Fruit fly (Drosophila melanogaster) whole organism, embryonic: ENCODE measurements around the gene Neurl4.
A peak's percentile ranks its signal among the peaks of the same experiment; 100 is the strongest.

Experiments used
- Ada2b ChIP-seq: fragments of 200-800 bp; sonication (Bioruptor generic); IDR thresholded peaks from 2 replicates; pipeline ENCODE4 v1.3.6; 2022; ENCODE audit warnings: missing biosample characterization, missing genetic modification characterization
- Adf1 ChIP-seq: fragments of 200-800 bp; sonication (Bioruptor generic); IDR thresholded peaks from 2 replicates; pipeline ENCODE4 v1.3.6; 2022; ENCODE audit warnings: missing biosample characterization, missing genetic modification characterization
- Asciz ChIP-seq: fragments of 200-800 bp; sonication (Bioruptor generic); optimal IDR thresholded peaks from 2 replicates; lab custom pipeline; 2017; ENCODE audit warnings: missing biosample characterization, mild to moderate bottlenecking, missing genetic modification characterization, missing genetic modification reagents
- B-H1 ChIP-seq: fragments of 200-800 bp; sonication (Bioruptor generic); IDR thresholded peaks from 3 replicates; pipeline ENCODE4 v1.3.6; 2022; ENCODE audit warnings: missing biosample characterization, missing genetic modification characterization
- CG11247 ChIP-seq: fragments of 200-800 bp; sonication (Bioruptor generic); IDR thresholded peaks from 2 replicates; pipeline ENCODE4 v1.3.6; 2022; ENCODE audit warnings: missing biosample characterization, missing genetic modification characterization
- CG11696 ChIP-seq: fragments of 200-800 bp; sonication (Bioruptor generic); IDR thresholded peaks from 2 replicates; pipeline ENCODE4 v1.3.6; 2022; ENCODE audit warnings: missing biosample characterization, missing genetic modification characterization
- CG12155 ChIP-seq: fragments of 200-800 bp; sonication (Bioruptor generic); optimal IDR thresholded peaks from 3 replicates; lab custom pipeline; 2016; ENCODE audit warnings: missing biosample characterization, missing genetic modification characterization
- CG12236 ChIP-seq: fragments of 200-800 bp; sonication (Bioruptor generic); optimal IDR thresholded peaks from 2 replicates; lab custom pipeline; 2016; ENCODE audit warnings: missing biosample characterization, missing genetic modification characterization
- CG15479 ChIP-seq: fragments of 200-800 bp; sonication (Bioruptor generic); optimal IDR thresholded peaks from 3 replicates; lab custom pipeline; 2019; ENCODE audit warnings: missing biosample characterization, mild to moderate bottlenecking, missing genetic modification characterization, moderate library complexity
- CG1602 ChIP-seq: fragments of 200-800 bp; sonication (Bioruptor generic); optimal IDR thresholded peaks from 3 replicates; lab custom pipeline; 2016; ENCODE audit warnings: missing biosample characterization, missing genetic modification characterization
- CG18619 ChIP-seq: fragments of 200-800 bp; sonication (Bioruptor generic); optimal IDR thresholded peaks from 3 replicates; lab custom pipeline; 2017; ENCODE audit warnings: missing biosample characterization, mild to moderate bottlenecking, missing genetic modification characterization
- CG2712 ChIP-seq: fragments of 200-800 bp; optimal IDR thresholded peaks from 3 replicates; lab custom pipeline; 2019; ENCODE audit warnings: missing biosample characterization, mild to moderate bottlenecking, missing genetic modification characterization, moderate library complexity
- CG34224 ChIP-seq: fragments of 200-800 bp; sonication (Bioruptor generic); IDR thresholded peaks from 3 replicates; pipeline ENCODE4 v1.3.6; 2022; ENCODE audit warnings: missing biosample characterization, missing genetic modification characterization; ENCODE audit not compliant: partially characterized antibody
- CG3995 ChIP-seq: fragments of 200-800 bp; sonication (Bioruptor generic); optimal IDR thresholded peaks from 3 replicates; lab custom pipeline; 2016; ENCODE audit warnings: missing biosample characterization, missing genetic modification characterization
- CG6254 ChIP-seq: fragments of 200-800 bp; sonication (Bioruptor generic); optimal IDR thresholded peaks from 3 replicates; lab custom pipeline; 2017; ENCODE audit warnings: mild to moderate bottlenecking, missing biosample characterization, missing genetic modification reagents, missing genetic modification characterization
- CG6272 ChIP-seq: fragments of 200-800 bp; sonication (Bioruptor generic); IDR thresholded peaks from 2 replicates; pipeline ENCODE4 v1.3.6; 2022; ENCODE audit warnings: missing biosample characterization, missing genetic modification characterization
- CG6654 ChIP-seq: fragments of 200-800 bp; sonication (Bioruptor generic); optimal IDR thresholded peaks from 2 replicates; lab custom pipeline; 2017; ENCODE audit warnings: missing biosample characterization, mild to moderate bottlenecking, missing genetic modification characterization
- CG7271 ChIP-seq: fragments of 200-800 bp; sonication (Bioruptor generic); optimal IDR thresholded peaks from 2 replicates; lab custom pipeline; 2018; ENCODE audit warnings: missing biosample characterization, mild to moderate bottlenecking, missing genetic modification characterization, moderate library complexity
- CG7928 ChIP-seq: fragments of 200-800 bp; sonication (Bioruptor generic); optimal IDR thresholded peaks from 2 replicates; lab custom pipeline; 2017; ENCODE audit warnings: missing biosample characterization, mild to moderate bottlenecking, missing genetic modification characterization
- CG7987 ChIP-seq: fragments of 200-800 bp; sonication (Bioruptor generic); optimal IDR thresholded peaks from 2 replicates; lab custom pipeline; 2018; ENCODE audit warnings: missing biosample characterization, mild to moderate bottlenecking, missing genetic modification characterization, moderate library complexity
- CG8388 ChIP-seq: fragments of 200-800 bp; sonication (Bioruptor generic); optimal IDR thresholded peaks from 2 replicates; lab custom pipeline; 2019; ENCODE audit warnings: missing biosample characterization, mild to moderate bottlenecking, missing genetic modification characterization, moderate library complexity
- CG9876 ChIP-seq: fragments of 200-800 bp; sonication (Bioruptor generic); optimal IDR thresholded peaks from 2 replicates; lab custom pipeline; 2016; ENCODE audit warnings: missing biosample characterization, missing genetic modification characterization
- Dfd ChIP-seq, 2 experiments: fragments of >200 bp; optimal IDR thresholded peaks; 2 replicates each; lab custom pipeline; 2017; ENCODE audit warnings: missing biosample characterization in 2 of 2, missing genetic modification characterization in 2 of 2
- Drgx ChIP-seq: fragments of 200-800 bp; sonication (Bioruptor generic); IDR thresholded peaks from 2 replicates; pipeline ENCODE4 v1.3.6; 2022; ENCODE audit warnings: missing biosample characterization, missing genetic modification characterization
- E2f1 ChIP-seq: fragments of 200-800 bp; sonication (Bioruptor generic); IDR thresholded peaks from 2 replicates; pipeline ENCODE4 v1.3.6; 2022; ENCODE audit warnings: missing biosample characterization, missing genetic modification characterization
- Ets65A ChIP-seq: fragments of 200-800 bp; sonication (Bioruptor generic); peaks from one replicate; lab custom pipeline; 2016; ENCODE audit warnings: missing biosample characterization, missing genetic modification characterization
- Hr3 ChIP-seq: fragments of 200-800 bp; sonication (Bioruptor generic); optimal IDR thresholded peaks from 3 replicates; lab custom pipeline; 2016; ENCODE audit warnings: missing biosample characterization, missing genetic modification characterization
- MTF-1 ChIP-seq: fragments of 200-800 bp; sonication (Bioruptor generic); optimal IDR thresholded peaks from 2 replicates; lab custom pipeline; 2018; ENCODE audit warnings: missing biosample characterization, mild to moderate bottlenecking, missing genetic modification characterization, borderline replicate concordance
- Mes4 ChIP-seq: fragments of 200-800 bp; sonication (Bioruptor generic); optimal IDR thresholded peaks from 2 replicates; lab custom pipeline; 2016; ENCODE audit warnings: missing biosample characterization, missing genetic modification characterization
- Nf-YA ChIP-seq: fragments of 200-800 bp; sonication (Bioruptor generic); IDR thresholded peaks from 2 replicates; pipeline ENCODE4 v1.3.6; 2022; ENCODE audit warnings: missing biosample characterization, missing genetic modification characterization
- Poxn ChIP-seq: fragments of 200-800 bp; sonication (Bioruptor generic); IDR thresholded peaks from 2 replicates; pipeline ENCODE4 v1.3.6; 2022; ENCODE audit warnings: missing biosample characterization, missing genetic modification characterization
- Ptx1 ChIP-seq: fragments of 200-800 bp; sonication (Bioruptor generic); IDR thresholded peaks from 2 replicates; pipeline ENCODE4 v1.3.6; 2022; ENCODE audit warnings: missing biosample characterization, missing genetic modification characterization
- Sin3A ChIP-seq: fragments of >200 bp; optimal IDR thresholded peaks from 2 replicates; lab custom pipeline; 2018
- Stat92E ChIP-seq, 3 experiments: fragments of >200 bp in 2 of 3; fragments of 200-800 bp in 1 of 3; sonication (Bioruptor generic) in 1 of 3; optimal IDR thresholded peaks; 2 replicates each; lab custom pipeline; 2017 to 2019; ENCODE audit warnings: missing biosample characterization in 3 of 3, missing genetic modification characterization in 3 of 3, mild to moderate bottlenecking in 1 of 3, moderate library complexity in 1 of 3
- ac ChIP-seq: fragments of 200-800 bp; sonication (Bioruptor generic); optimal IDR thresholded peaks from 3 replicates; lab custom pipeline; 2017; ENCODE audit warnings: missing biosample characterization, mild to moderate bottlenecking, missing genetic modification characterization
- btn ChIP-seq: fragments of 200-800 bp; sonication (Bioruptor generic); optimal IDR thresholded peaks from 2 replicates; lab custom pipeline; 2016; ENCODE audit warnings: missing biosample characterization, missing genetic modification characterization
- cg ChIP-seq: fragments of 200-800 bp; sonication (Bioruptor generic); optimal IDR thresholded peaks from 3 replicates; lab custom pipeline; 2019; ENCODE audit warnings: missing biosample characterization, mild to moderate bottlenecking, missing genetic modification characterization, moderate library complexity
- emc ChIP-seq: fragments of 200-800 bp; sonication (Bioruptor generic); optimal IDR thresholded peaks from 2 replicates; lab custom pipeline; 2016; ENCODE audit warnings: missing biosample characterization, missing genetic modification characterization
- exex ChIP-seq: fragments of 200-800 bp; sonication (Bioruptor generic); optimal IDR thresholded peaks from 4 replicates; lab custom pipeline; 2018; ENCODE audit warnings: missing biosample characterization, mild to moderate bottlenecking, missing genetic modification characterization, moderate library complexity
- fd64A ChIP-seq: fragments of 200-800 bp; sonication (Bioruptor generic); optimal IDR thresholded peaks from 3 replicates; lab custom pipeline; 2018; ENCODE audit warnings: missing biosample characterization, mild to moderate bottlenecking, missing genetic modification characterization
- grau ChIP-seq: fragments of 200-800 bp; optimal IDR thresholded peaks from 3 replicates; lab custom pipeline; 2019; ENCODE audit warnings: missing biosample characterization, mild to moderate bottlenecking, missing genetic modification characterization, moderate library complexity
- hbn ChIP-seq: fragments of 200-800 bp; sonication (Bioruptor generic); IDR thresholded peaks from 2 replicates; pipeline ENCODE4 v1.3.6; 2022; ENCODE audit warnings: missing biosample characterization, missing genetic modification characterization; ENCODE audit not compliant: partially characterized antibody
- her ChIP-seq: fragments of 200-800 bp; sonication (Bioruptor generic); optimal IDR thresholded peaks from 2 replicates; lab custom pipeline; 2016; ENCODE audit warnings: missing biosample characterization, missing genetic modification characterization
- nom ChIP-seq: fragments of 200-800 bp; sonication (Bioruptor generic); optimal IDR thresholded peaks from 2 replicates; lab custom pipeline; 2017; ENCODE audit warnings: missing biosample characterization, missing genetic modification characterization, mild to moderate bottlenecking, moderate library complexity, missing genetic modification reagents
- p53 ChIP-seq: fragments of 200-800 bp; sonication (Bioruptor generic); optimal IDR thresholded peaks from 2 replicates; lab custom pipeline; 2016; ENCODE audit warnings: missing biosample characterization, missing genetic modification characterization
- pan ChIP-seq, 4 experiments: fragments of >200 bp in 3 of 4; fragments of 200-800 bp in 1 of 4; sonication (Bioruptor generic) in 1 of 4; optimal IDR thresholded peaks in 3 of 4; IDR thresholded peaks in 1 of 4; 2 replicates each; pipeline versions ENCODE4 v1.3.6 to Lab custom; 2017 to 2022; ENCODE audit warnings: missing biosample characterization in 2 of 4, missing genetic modification characterization in 2 of 4, mixed read lengths in 1 of 4
- sens ChIP-seq: fragments of 200-800 bp; sonication (Bioruptor generic); peaks from one replicate; lab custom pipeline; 2016; ENCODE audit warnings: missing biosample characterization, missing genetic modification characterization
- sqz ChIP-seq: fragments of 200-800 bp; sonication (Bioruptor generic); optimal IDR thresholded peaks from 3 replicates; lab custom pipeline; 2018; ENCODE audit warnings: missing biosample characterization, mild to moderate bottlenecking, missing genetic modification characterization
- sug ChIP-seq: fragments of 200-800 bp; optimal IDR thresholded peaks from 2 replicates; lab custom pipeline; 2019; ENCODE audit warnings: missing biosample characterization, mild to moderate bottlenecking, missing genetic modification characterization, moderate library complexity

Neurl4 gene

dm6 chr3L:14028485-14029384 lies 21.0 kb downstream of the Neurl4 start, which contains the start of gene Ptip (continued):
- TF ChIP-seq Ets65A (peak; percentile 75), btn (no peak), Sin3A (lab: Kevin White, UChicago) (peak; percentile 86), CG2712 (tag; lab: Kevin White, UChicago) (no peak), ac (GFP tag; lab: Kevin White, UChicago) (no peak), CG34224 (GFP tag; lab: Robert Waterston, UW) (peak; percentile 91), CG15479 (GFP tag; lab: Kevin White, UChicago) (no peak), p53 (peak; percentile 8), CG7987 (GFP tag; lab: Kevin White, UChicago) (peak; percentile 76), sqz (GFP tag; lab: Kevin White, UChicago) (no peak), sug (tag; lab: Kevin White, UChicago) (peak; percentile 21), hbn (GFP tag; lab: Robert Waterston, UW) (peak; percentile 93), CG3995 (peak; percentile 55), fd64A (GFP tag; lab: Kevin White, UChicago) (peak; percentile 73), CG12236 (GFP tag; lab: Kevin White, UChicago) (no peak), Mes4 (GFP tag; lab: Kevin White, UChicago) (no peak), Asciz (GFP tag; lab: Kevin White, UChicago) (no peak), CG6272 (GFP tag; lab: Robert Waterston, UW) (no peak), pan (optimal IDR thresholded peaks at IDR 0.05; lab: Kevin White, UChicago) (no peak), pan (GFP tag; optimal IDR thresholded peaks at IDR 0.05 in 1 of 2, IDR thresholded peaks at IDR 0.05 in 1 of 2) (peak in 1 of 2 experiments; percentile 53), emc (no peak), Hr3 (GFP tag; lab: Kevin White, UChicago) (no peak), CG11247 (GFP tag; lab: Robert Waterston, UW) (no peak), Ada2b (0 out of 2 replicates have a peak, but pooled peaks have one; percentile 19), Adf1 (GFP tag; lab: Robert Waterston, UW) (peak; percentile 12), cg (GFP tag; lab: Kevin White, UChicago) (peak; percentile 97), Stat92E (GFP tag; optimal IDR thresholded peaks at IDR 0.05; lab: Kevin White, UChicago) (no peak), exex (tag; lab: Kevin White, UChicago) (no peak), CG9876 (no peak), sens (GFP tag; lab: Kevin White, UChicago) (peak; percentile 49), her (GFP tag; lab: Kevin White, UChicago) (no peak), CG7271 (tag; lab: Kevin White, UChicago) (no peak), CG12155 (GFP tag; lab: Kevin White, UChicago) (no peak), Drgx (GFP tag; lab: Robert Waterston, UW) (peak; percentile 38; the same call in 1 of the 2 replicates), nom (GFP tag; lab: Kevin White, UChicago) (no peak), Ptx1 (no peak), B-H1 (GFP tag; lab: Robert Waterston, UW) (no peak), CG11696 (GFP tag; lab: Robert Waterston, UW) (peak; percentile 25; the same call in 1 of the 2 replicates), grau (tag; lab: Kevin White, UChicago) (peak; percentile 26), Nf-YA (no peak), Dfd (GFP tag; optimal IDR thresholded peaks at IDR 0.05; lab: Kevin White, UChicago) (no peak), CG6254 (GFP tag; lab: Kevin White, UChicago) (peak; percentile 100), E2f1 (GFP tag; lab: Robert Waterston, UW) (peak; percentile 98), CG7928 (GFP tag; lab: Kevin White, UChicago) (no peak), MTF-1 (peak; percentile 79), CG1602 (GFP tag; lab: Kevin White, UChicago) (no peak), CG18619 (GFP tag; lab: Kevin White, UChicago) (peak; percentile 30), Poxn (GFP tag; lab: Robert Waterston, UW) (no peak), CG6654 (no peak), CG8388 (GFP tag; lab: Kevin White, UChicago) (no peak)
